Worm (Caenorhabditis elegans) whole organism, L3 larva: ENCODE measurements around the gene agmo-1.

ENCODE experiments used
- ZK546.5 ChIP-seq: sonication (generic microtip); optimal IDR thresholded peaks from 2 replicates; lab custom pipeline; 2017; ENCODE audit warnings: missing biosample characterization, missing genetic modification characterization
- aly-2 ChIP-seq: fragments of 150-350 bp; optimal IDR thresholded peaks from 2 replicates; lab custom pipeline; 2014; ENCODE audit warnings: missing biosample characterization, missing genetic modification characterization
- ama-1 ChIP-seq: fragments of 150-350 bp; optimal IDR thresholded peaks from 2 replicates; lab custom pipeline; 2018
- ceh-16 ChIP-seq: sonication (generic microtip); optimal IDR thresholded peaks from 2 replicates; lab custom pipeline; 2017; ENCODE audit warnings: missing biosample characterization, missing genetic modification characterization
- ceh-28 ChIP-seq: fragments of 150-350 bp; optimal IDR thresholded peaks from 2 replicates; lab custom pipeline; 2014; ENCODE audit warnings: missing biosample characterization, missing genetic modification reagents, missing genetic modification characterization
- ceh-82 ChIP-seq: fragments of 150-350 bp; optimal IDR thresholded peaks from 2 replicates; lab custom pipeline; 2014; ENCODE audit warnings: missing biosample characterization, missing genetic modification characterization
- ceh-9 ChIP-seq: sonication (generic microtip); optimal IDR thresholded peaks from 2 replicates; lab custom pipeline; 2018; ENCODE audit warnings: missing biosample characterization, missing genetic modification characterization
- daf-12 ChIP-seq: fragments of 150-350 bp; optimal IDR thresholded peaks from 2 replicates; lab custom pipeline; 2014; ENCODE audit warnings: missing biosample characterization, missing genetic modification reagents, missing genetic modification characterization
- egl-27 ChIP-seq: sonication (generic microtip); optimal IDR thresholded peaks from 4 replicates; lab custom pipeline; 2017; ENCODE audit warnings: missing biosample characterization, missing genetic modification reagents, missing genetic modification characterization
- elt-1 ChIP-seq: fragments of 150-350 bp; optimal IDR thresholded peaks from 2 replicates; lab custom pipeline; 2014; ENCODE audit warnings: missing biosample characterization, missing genetic modification characterization
- elt-2 ChIP-seq: sonication (generic microtip); optimal IDR thresholded peaks from 2 replicates; lab custom pipeline; 2016; ENCODE audit warnings: missing genetic modification reagents, mild to moderate bottlenecking, missing genetic modification characterization, missing compliant biosample characterization
- elt-3 ChIP-seq, 3 experiments: fragments of 150-350 bp in 1 of 3; sonication (generic microtip) in 2 of 3; optimal IDR thresholded peaks; 2 replicates in 2 of 3; 4 replicates in 1 of 3; lab custom pipeline; 2014 to 2017; ENCODE audit warnings: missing biosample characterization in 3 of 3, missing genetic modification characterization in 3 of 3
- eor-1 ChIP-seq, 2 experiments: fragments of 150-350 bp; optimal IDR thresholded peaks; 2 replicates each; lab custom pipeline; 2014 to 2018; ENCODE audit warnings: missing biosample characterization in 2 of 2, missing genetic modification characterization in 2 of 2
- fkh-10 ChIP-seq: sonication (generic microtip); optimal IDR thresholded peaks from 2 replicates; lab custom pipeline; 2017; ENCODE audit warnings: missing biosample characterization, missing genetic modification reagents, missing genetic modification characterization
- fkh-2 ChIP-seq: fragments of 150-350 bp; optimal IDR thresholded peaks from 2 replicates; lab custom pipeline; 2014; ENCODE audit warnings: missing biosample characterization, missing genetic modification reagents, missing genetic modification characterization
- fos-1 ChIP-seq: fragments of 150-350 bp; optimal IDR thresholded peaks from 2 replicates; lab custom pipeline; 2014; ENCODE audit warnings: missing biosample characterization, missing genetic modification characterization
- hmg-11 ChIP-seq: sonication (generic microtip); optimal IDR thresholded peaks from 2 replicates; lab custom pipeline; 2016; ENCODE audit warnings: missing genetic modification characterization, missing compliant biosample characterization
- jun-1 ChIP-seq: fragments of 150-350 bp; optimal IDR thresholded peaks from 2 replicates; lab custom pipeline; 2014; ENCODE audit warnings: missing biosample characterization, missing genetic modification reagents, missing genetic modification characterization
- lin-15B ChIP-seq: fragments of 150-350 bp; optimal IDR thresholded peaks from 2 replicates; lab custom pipeline; 2014; ENCODE audit warnings: missing biosample characterization, missing genetic modification characterization
- lin-39 ChIP-seq: fragments of 150-350 bp; optimal IDR thresholded peaks from 2 replicates; lab custom pipeline; 2018; ENCODE audit warnings: missing biosample characterization, missing genetic modification reagents, missing genetic modification characterization
- mdl-1 ChIP-seq: fragments of 150-350 bp; optimal IDR thresholded peaks from 2 replicates; lab custom pipeline; 2014; ENCODE audit warnings: missing biosample characterization, missing genetic modification characterization
- mml-1 ChIP-seq: fragments of 150-350 bp; sonication (generic microtip); optimal IDR thresholded peaks from 3 replicates; lab custom pipeline; 2014; ENCODE audit warnings: missing biosample characterization, missing genetic modification characterization
- nfya-1 ChIP-seq: sonication (generic microtip); optimal IDR thresholded peaks from 2 replicates; lab custom pipeline; 2017; ENCODE audit warnings: missing genetic modification characterization, mild to moderate bottlenecking, missing compliant biosample characterization, antibody characterized with exemption, moderate library complexity; ENCODE audit not compliant: insufficient read depth
- nhr-11 ChIP-seq: fragments of 150-350 bp; optimal IDR thresholded peaks from 2 replicates; lab custom pipeline; 2014; ENCODE audit warnings: missing biosample characterization, missing genetic modification characterization
- nhr-12 ChIP-seq: fragments of 150-350 bp; optimal IDR thresholded peaks from 2 replicates; lab custom pipeline; 2014; ENCODE audit warnings: missing biosample characterization, missing genetic modification characterization
- nhr-23 ChIP-seq: fragments of 150-350 bp; optimal IDR thresholded peaks from 2 replicates; lab custom pipeline; 2014; ENCODE audit warnings: missing biosample characterization, missing genetic modification reagents, missing genetic modification characterization
- nhr-237 ChIP-seq: fragments of 150-350 bp; optimal IDR thresholded peaks from 2 replicates; lab custom pipeline; 2014; ENCODE audit warnings: missing biosample characterization, missing genetic modification characterization
- nhr-25 ChIP-seq: sonication (generic microtip); optimal IDR thresholded peaks from 2 replicates; lab custom pipeline; 2017; ENCODE audit warnings: missing biosample characterization, missing genetic modification characterization
- nhr-28 ChIP-seq: fragments of 150-350 bp; optimal IDR thresholded peaks from 2 replicates; lab custom pipeline; 2014; ENCODE audit warnings: missing biosample characterization, missing genetic modification characterization
- nhr-43 ChIP-seq: sonication (generic microtip); optimal IDR thresholded peaks from 2 replicates; lab custom pipeline; 2016; ENCODE audit warnings: mild to moderate bottlenecking, missing genetic modification characterization, missing compliant biosample characterization; ENCODE audit not compliant: poor library complexity, severe bottlenecking
- nhr-67 ChIP-seq: fragments of 150-350 bp; optimal IDR thresholded peaks from 2 replicates; lab custom pipeline; 2014; ENCODE audit warnings: missing biosample characterization, missing genetic modification characterization
- nhr-76 ChIP-seq: fragments of 150-350 bp; sonication (generic microtip); optimal IDR thresholded peaks from 5 replicates; lab custom pipeline; 2014; ENCODE audit warnings: missing biosample characterization, missing genetic modification characterization
- nhr-77 ChIP-seq: fragments of 150-350 bp; optimal IDR thresholded peaks from 2 replicates; lab custom pipeline; 2014; ENCODE audit warnings: missing biosample characterization, missing genetic modification characterization
- pha-4 ChIP-seq: fragments of 150-350 bp; optimal IDR thresholded peaks from 2 replicates; lab custom pipeline; 2014; ENCODE audit warnings: missing biosample characterization, missing genetic modification reagents, missing genetic modification characterization
- pqm-1 ChIP-seq: fragments of 150-350 bp; optimal IDR thresholded peaks from 2 replicates; lab custom pipeline; 2017; ENCODE audit warnings: missing biosample characterization, missing genetic modification characterization, inconsistent platforms
- sea-2 ChIP-seq: fragments of 150-350 bp; sonication (generic microtip); optimal IDR thresholded peaks from 4 replicates; lab custom pipeline; 2014; ENCODE audit warnings: missing biosample characterization, missing genetic modification reagents, missing genetic modification characterization
- skn-1 ChIP-seq: fragments of 150-350 bp; optimal IDR thresholded peaks from 2 replicates; lab custom pipeline; 2014; ENCODE audit warnings: missing biosample characterization, missing genetic modification characterization
- snpc-4 ChIP-seq: fragments of 150-350 bp; optimal IDR thresholded peaks from 2 replicates; lab custom pipeline; 2014; ENCODE audit warnings: missing biosample characterization, missing genetic modification characterization
- tbx-2 ChIP-seq: sonication (generic microtip); optimal IDR thresholded peaks from 2 replicates; lab custom pipeline; 2016; ENCODE audit warnings: mild to moderate bottlenecking, missing genetic modification characterization, missing compliant biosample characterization
- unc-39 ChIP-seq: sonication (generic microtip); optimal IDR thresholded peaks from 4 replicates; lab custom pipeline; 2017; ENCODE audit warnings: missing biosample characterization, missing genetic modification characterization
- unc-62 ChIP-seq: fragments of 150-350 bp; sonication (generic microtip); optimal IDR thresholded peaks from 4 replicates; lab custom pipeline; 2014; ENCODE audit warnings: missing biosample characterization, missing genetic modification reagents, missing genetic modification characterization
- zag-1 ChIP-seq: fragments of 150-350 bp; optimal IDR thresholded peaks from 2 replicates; lab custom pipeline; 2014; ENCODE audit warnings: missing biosample characterization, missing genetic modification characterization
- ztf-11 ChIP-seq: fragments of 150-350 bp; optimal IDR thresholded peaks from 2 replicates; lab custom pipeline; 2014; ENCODE audit warnings: missing biosample characterization, missing genetic modification characterization
- ztf-4 ChIP-seq: fragments of 150-350 bp; optimal IDR thresholded peaks from 2 replicates; lab custom pipeline; 2014; ENCODE audit warnings: missing biosample characterization, missing genetic modification characterization

agmo-1 gene

DNA sequence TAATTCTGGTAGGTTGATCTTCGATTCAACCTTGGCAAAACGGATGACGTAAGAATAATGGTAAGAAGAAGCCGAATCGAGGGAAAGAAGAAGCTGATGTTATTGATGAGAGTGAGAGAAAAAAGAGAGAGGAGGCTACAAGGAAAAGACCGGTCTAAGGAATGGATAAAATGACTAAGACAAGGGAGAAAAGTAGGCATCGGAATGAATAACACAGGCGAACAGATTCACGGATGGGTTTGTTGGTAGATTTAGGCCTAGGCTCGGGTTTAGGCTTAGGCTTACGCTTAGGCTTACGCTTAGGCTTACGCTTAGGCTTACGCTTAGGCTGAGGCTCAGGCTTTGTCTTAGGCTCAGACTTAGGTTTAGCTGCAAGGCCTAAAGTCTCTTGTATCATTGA lies at the start of gene agmo-1:
Gene agmo-1, minus strand, starts transcription at position 101 of the 400 bp plus-strand sequence.
- TF ChIP-seq ceh-82 (tag; lab: Kevin White, UChicago) (no peak), nhr-28 (tag; lab: Kevin White, UChicago) (no peak), nhr-25 (tag; lab: Kevin White, UChicago) (peak; percentile 70), ztf-4 (tag; lab: Kevin White, UChicago) (no peak)

DNA sequence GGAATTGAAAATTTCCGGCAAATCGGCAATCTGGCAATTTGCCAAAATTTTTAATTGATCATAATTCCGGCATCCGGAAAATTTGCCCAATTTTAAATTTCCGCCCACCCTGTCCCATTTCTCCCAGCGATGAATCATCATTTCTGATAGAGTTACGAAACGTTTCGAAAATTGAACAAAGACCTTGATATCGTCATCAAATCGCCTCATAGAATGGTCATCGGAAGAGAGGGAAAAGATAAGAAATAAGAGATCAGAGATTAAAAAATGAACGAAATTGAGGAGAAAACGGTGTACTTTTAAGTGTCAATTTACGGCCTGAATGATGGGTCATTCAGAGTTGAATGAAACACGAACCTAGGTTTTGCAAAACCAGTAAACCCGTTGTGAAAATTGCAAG lies 49.3 kb upstream of the agmo-1 start:
- TF ChIP-seq elt-2 (tag; lab: Kevin White, UChicago) (peak; percentile 4), pqm-1 (tag; lab: Kevin White, UChicago) (peak; percentile 43), ceh-16 (no peak), nhr-28 (tag; lab: Kevin White, UChicago) (no peak), lin-15B (tag; lab: Kevin White, UChicago) (peak; percentile 48), sea-2 (GFP tag; lab: Kevin White, UChicago) (no peak), nhr-76 (tag; lab: Kevin White, UChicago) (no peak), tbx-2 (tag; lab: Kevin White, UChicago) (no peak), nhr-25 (tag; lab: Kevin White, UChicago) (peak; percentile 38), ceh-28 (no peak), snpc-4 (tag; lab: Kevin White, UChicago) (no peak), nhr-237 (no peak), ceh-82 (tag; lab: Kevin White, UChicago) (no peak), elt-1 (tag; lab: Kevin White, UChicago) (peak; percentile 25), nfya-1 (tag; lab: Kevin White, UChicago) (no peak), mdl-1 (tag; lab: Kevin White, UChicago) (no peak), zag-1 (tag; lab: Kevin White, UChicago) (no peak), nhr-23 (tag; lab: Kevin White, UChicago) (no peak), daf-12 (no peak), fos-1 (tag; lab: Kevin White, UChicago) (peak; percentile 29), pha-4 (no peak), jun-1 (no peak), nhr-67 (no peak), unc-62 (GFP tag; lab: Kevin White, UChicago) (no peak), elt-3 (tag; optimal IDR thresholded peaks at IDR 0.05; lab: Kevin White, UChicago) (peak in 1 of 3 experiments; percentile 78), fkh-2 (tag; lab: Kevin White, UChicago) (no peak)

DNA sequence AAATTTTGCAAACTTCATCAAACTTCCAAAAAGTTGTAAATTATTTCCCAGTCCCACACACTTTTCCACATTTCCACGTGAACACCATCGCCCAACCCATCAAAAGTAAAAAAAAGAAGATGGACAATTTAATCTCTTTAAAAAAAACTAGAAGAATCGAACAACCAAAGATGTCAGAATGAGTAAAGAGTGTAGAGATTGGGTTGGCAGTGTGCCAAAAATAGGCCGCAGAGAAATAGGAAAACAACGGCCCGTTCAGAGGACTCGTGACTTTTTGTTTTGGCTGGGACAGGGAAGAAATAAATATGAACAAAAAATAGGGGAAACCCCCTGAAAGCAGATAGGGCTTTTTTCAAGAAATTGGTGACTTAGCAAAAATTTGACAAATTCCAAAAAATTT lies 44.5 kb upstream of the agmo-1 start:
- TF ChIP-seq hmg-11 (tag; lab: Kevin White, UChicago), result peak; percentile 8
- no peak for TF ChIP-seq nhr-76 (tag; lab: Kevin White, UChicago)
- peak; percentile 40 for TF ChIP-seq nfya-1 (tag; lab: Kevin White, UChicago)
- TF ChIP-seq nhr-43, result peak; percentile 23

DNA sequence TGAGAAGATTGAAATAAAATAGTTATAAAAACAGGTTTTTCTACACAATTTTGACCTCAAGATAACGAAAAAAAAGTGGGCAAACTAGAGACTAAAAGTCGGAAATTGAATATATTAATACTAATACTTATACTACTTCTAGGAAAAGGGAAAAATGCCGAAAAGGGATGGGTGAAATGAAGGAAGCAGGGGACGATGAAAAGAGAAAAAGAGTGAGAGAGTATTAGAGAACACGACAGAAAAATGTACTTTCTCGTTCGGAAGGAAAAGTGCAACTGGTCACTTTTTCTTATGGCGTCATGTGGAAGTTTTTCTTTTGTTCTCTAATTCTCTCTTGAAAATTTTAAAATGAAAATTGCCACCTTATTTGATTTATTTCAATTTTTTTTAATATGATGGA lies 43.0 kb upstream of the agmo-1 start:
- TF ChIP-seq nhr-12 (tag; lab: Kevin White, UChicago) (no peak), nfya-1 (tag; lab: Kevin White, UChicago) (peak; percentile 91), sea-2 (GFP tag; lab: Kevin White, UChicago) (no peak), aly-2 (tag; lab: Kevin White, UChicago) (no peak), ceh-28 (peak; percentile 75), elt-3 (tag; optimal IDR thresholded peaks at IDR 0.05; lab: Kevin White, UChicago) (peak in 1 of 3 experiments; percentile 9), unc-39 (tag; lab: Kevin White, UChicago) (no peak), zag-1 (tag; lab: Kevin White, UChicago) (no peak), fkh-10 (GFP tag; lab: Kevin White, UChicago) (peak; percentile 18), skn-1 (tag; lab: Kevin White, UChicago) (peak; percentile 26), nhr-67 (no peak), eor-1 (tag; optimal IDR thresholded peaks at IDR 0.05; lab: Kevin White, UChicago) (no peak), nhr-11 (no peak), ZK546.5 (no peak), nhr-28 (tag; lab: Kevin White, UChicago) (no peak), pqm-1 (tag; lab: Kevin White, UChicago) (peak; percentile 93), tbx-2 (tag; lab: Kevin White, UChicago) (peak; percentile 74), nhr-76 (tag; lab: Kevin White, UChicago) (peak; percentile 13), ama-1 (lab: Kevin White, UChicago) (no peak), elt-1 (tag; lab: Kevin White, UChicago) (no peak), fos-1 (tag; lab: Kevin White, UChicago) (peak; percentile 31), daf-12 (peak; percentile 99), jun-1 (peak; percentile 75), mml-1 (tag; lab: Kevin White, UChicago) (no peak), nhr-237 (no peak), ceh-82 (tag; lab: Kevin White, UChicago) (peak; percentile 10), fkh-2 (tag; lab: Kevin White, UChicago) (no peak), nhr-25 (tag; lab: Kevin White, UChicago) (peak; percentile 60), lin-39 (tag; lab: Kevin White, UChicago) (no peak), elt-2 (tag; lab: Kevin White, UChicago) (peak; percentile 51), ceh-9 (tag; lab: Kevin White, UChicago) (no peak), egl-27 (tag; lab: Kevin White, UChicago) (peak; percentile 14), ceh-16 (no peak), nhr-43 (peak; percentile 90), ztf-11 (tag; lab: Kevin White, UChicago) (no peak), nhr-77 (tag; lab: Kevin White, UChicago) (peak; percentile 17), unc-62 (GFP tag; lab: Kevin White, UChicago) (peak; percentile 41)
